Fruit fly (Drosophila melanogaster) whole organism, embryonic: ENCODE data around the gene Gale.

Source experiments
- ATbp ChIP-seq: fragments of 200-800 bp; sonication (Bioruptor generic); optimal IDR thresholded peaks from 2 replicates; lab custom pipeline; 2017; ENCODE audit warnings: missing biosample characterization, mild to moderate bottlenecking, missing genetic modification characterization, missing genetic modification reagents
- CG1024 ChIP-seq: fragments of 200-800 bp; sonication (Bioruptor generic); IDR thresholded peaks from 2 replicates; pipeline ENCODE4 v1.3.6; 2022; ENCODE audit warnings: missing biosample characterization, missing genetic modification characterization
- CG11456 ChIP-seq: fragments of 200-800 bp; sonication (Bioruptor generic); IDR thresholded peaks from 3 replicates; pipeline ENCODE4 v1.3.6; 2022; ENCODE audit warnings: missing biosample characterization, missing genetic modification characterization
- CG11504 ChIP-seq: fragments of 200-800 bp; sonication (Bioruptor generic); optimal IDR thresholded peaks from 3 replicates; lab custom pipeline; 2019; ENCODE audit warnings: missing biosample characterization, mild to moderate bottlenecking, missing genetic modification characterization, moderate library complexity
- CG13624 ChIP-seq: fragments of 200-800 bp; sonication (Bioruptor generic); optimal IDR thresholded peaks from 2 replicates; lab custom pipeline; 2016; ENCODE audit warnings: missing biosample characterization, missing genetic modification characterization
- CG15011 ChIP-seq: fragments of 200-800 bp; sonication (Bioruptor generic); optimal IDR thresholded peaks from 3 replicates; lab custom pipeline; 2018; ENCODE audit warnings: missing biosample characterization, mild to moderate bottlenecking, missing genetic modification characterization
- CG18764 ChIP-seq: fragments of 200-800 bp; sonication (Bioruptor generic); optimal IDR thresholded peaks from 3 replicates; lab custom pipeline; 2016; ENCODE audit warnings: missing biosample characterization, missing genetic modification characterization
- CG3163 ChIP-seq: fragments of 200-800 bp; sonication (Bioruptor generic); optimal IDR thresholded peaks from 3 replicates; lab custom pipeline; 2016; ENCODE audit warnings: missing biosample characterization, missing genetic modification characterization
- CG33557 ChIP-seq: fragments of 200-800 bp; sonication (Bioruptor generic); optimal IDR thresholded peaks from 2 replicates; lab custom pipeline; 2019; ENCODE audit warnings: missing biosample characterization, mild to moderate bottlenecking, missing genetic modification characterization, moderate library complexity
- CG3995 ChIP-seq: fragments of 200-800 bp; sonication (Bioruptor generic); optimal IDR thresholded peaks from 3 replicates; lab custom pipeline; 2016; ENCODE audit warnings: missing biosample characterization, missing genetic modification characterization
- CG4854 ChIP-seq: fragments of 200-800 bp; sonication (Bioruptor generic); optimal IDR thresholded peaks from 2 replicates; lab custom pipeline; 2016; ENCODE audit warnings: missing biosample characterization, missing genetic modification characterization, inconsistent platforms
- CG6272 ChIP-seq: fragments of 200-800 bp; sonication (Bioruptor generic); IDR thresholded peaks from 2 replicates; pipeline ENCODE4 v1.3.6; 2022; ENCODE audit warnings: missing biosample characterization, missing genetic modification characterization
- CG7556 ChIP-seq: fragments of 200-800 bp; sonication (Bioruptor generic); optimal IDR thresholded peaks from 2 replicates; lab custom pipeline; 2017; ENCODE audit warnings: missing biosample characterization, mild to moderate bottlenecking, missing genetic modification characterization
- Camta ChIP-seq: fragments of 200-800 bp; sonication (Bioruptor generic); optimal IDR thresholded peaks from 2 replicates; lab custom pipeline; 2016; ENCODE audit warnings: missing biosample characterization, missing genetic modification characterization
- CkIIα-i1 ChIP-seq: fragments of 200-800 bp; sonication (Bioruptor generic); IDR thresholded peaks from 2 replicates; pipeline ENCODE4 v1.3.6; 2022; ENCODE audit warnings: missing biosample characterization, missing genetic modification characterization
- CoRest ChIP-seq: fragments of 200-800 bp; sonication (Bioruptor generic); optimal IDR thresholded peaks from 3 replicates; lab custom pipeline; 2018; ENCODE audit warnings: missing biosample characterization, mild to moderate bottlenecking, missing genetic modification characterization, moderate library complexity
- Doc3 ChIP-seq: fragments of 200-800 bp; sonication (Bioruptor generic); IDR thresholded peaks from 3 replicates; pipeline ENCODE4 v1.3.6; 2022; ENCODE audit warnings: missing biosample characterization, missing genetic modification characterization; ENCODE audit not compliant: partially characterized antibody
- Hr3 ChIP-seq: fragments of 200-800 bp; sonication (Bioruptor generic); optimal IDR thresholded peaks from 3 replicates; lab custom pipeline; 2016; ENCODE audit warnings: missing biosample characterization, missing genetic modification characterization
- Nf-YB ChIP-seq: fragments of 200-800 bp; sonication (Bioruptor generic); optimal IDR thresholded peaks from 3 replicates; lab custom pipeline; 2019; ENCODE audit warnings: missing biosample characterization, mild to moderate bottlenecking, missing genetic modification characterization, moderate library complexity
- Sin3A ChIP-seq: fragments of >200 bp; optimal IDR thresholded peaks from 2 replicates; lab custom pipeline; 2018
- Sry-β ChIP-seq: fragments of 200-800 bp; sonication (Bioruptor generic); optimal IDR thresholded peaks from 2 replicates; lab custom pipeline; 2018; ENCODE audit warnings: missing biosample characterization, mild to moderate bottlenecking, missing genetic modification characterization, moderate library complexity
- TFAM ChIP-seq: fragments of 200-800 bp; sonication (Bioruptor generic); optimal IDR thresholded peaks from 2 replicates; lab custom pipeline; 2017; ENCODE audit warnings: missing biosample characterization, missing genetic modification characterization, inconsistent platforms
- ap ChIP-seq: fragments of 200-800 bp; sonication (Bioruptor generic); IDR thresholded peaks from 2 replicates; pipeline ENCODE4 v1.3.6; 2022; ENCODE audit warnings: missing biosample characterization, missing genetic modification characterization
- ase ChIP-seq: fragments of 200-800 bp; sonication (Bioruptor generic); IDR thresholded peaks from 3 replicates; pipeline ENCODE4 v1.3.6; 2022; ENCODE audit warnings: missing biosample characterization, missing genetic modification characterization
- cato ChIP-seq: fragments of 200-800 bp; sonication (Bioruptor generic); optimal IDR thresholded peaks from 2 replicates; lab custom pipeline; 2016; ENCODE audit warnings: missing biosample characterization, missing genetic modification characterization, borderline replicate concordance
- cg ChIP-seq: fragments of 200-800 bp; sonication (Bioruptor generic); optimal IDR thresholded peaks from 3 replicates; lab custom pipeline; 2019; ENCODE audit warnings: missing biosample characterization, mild to moderate bottlenecking, missing genetic modification characterization, moderate library complexity
- chinmo ChIP-seq: fragments of 200-800 bp; sonication (Bioruptor generic); IDR thresholded peaks from 4 replicates; pipeline ENCODE4 v1.3.6; 2022; ENCODE audit warnings: missing biosample characterization, missing genetic modification characterization; ENCODE audit not compliant: partially characterized antibody
- croc ChIP-seq: fragments of 200-800 bp; sonication (Bioruptor generic); conservative IDR thresholded peaks from 3 replicates; pipeline ENCODE4 v1.3.6; 2022; ENCODE audit warnings: missing biosample characterization, missing genetic modification characterization
- crol ChIP-seq: fragments of 200-800 bp; sonication (Bioruptor generic); IDR thresholded peaks from 2 replicates; pipeline ENCODE4 v1.3.6; 2022; ENCODE audit warnings: missing biosample characterization, missing genetic modification characterization
- emc ChIP-seq: fragments of 200-800 bp; sonication (Bioruptor generic); optimal IDR thresholded peaks from 2 replicates; lab custom pipeline; 2016; ENCODE audit warnings: missing biosample characterization, missing genetic modification characterization
- gsb-n ChIP-seq: fragments of 200-800 bp; sonication (Bioruptor generic); optimal IDR thresholded peaks from 3 replicates; lab custom pipeline; 2018; ENCODE audit warnings: missing biosample characterization, mild to moderate bottlenecking, missing genetic modification characterization
- hkb ChIP-seq, 2 experiments: fragments of 200-800 bp in 1 of 2; fragments of >200 bp in 1 of 2; sonication (Bioruptor generic) in 1 of 2; IDR thresholded peaks in 1 of 2; optimal IDR thresholded peaks in 1 of 2; 2 replicates each; pipeline versions ENCODE4 v1.3.6 to Lab custom; 2017 to 2022; ENCODE audit warnings: missing biosample characterization in 1 of 2, missing genetic modification characterization in 1 of 2
- insv ChIP-seq, 2 experiments: fragments of 200-800 bp; sonication (Bioruptor generic); optimal IDR thresholded peaks; 3 replicates each; lab custom pipeline; 2016 to 2018; ENCODE audit warnings: missing biosample characterization in 2 of 2, missing genetic modification characterization in 2 of 2
- jing ChIP-seq: fragments of 200-800 bp; sonication (Bioruptor generic); optimal IDR thresholded peaks from 2 replicates; lab custom pipeline; 2018; ENCODE audit warnings: missing biosample characterization, mild to moderate bottlenecking, missing genetic modification characterization
- kah ChIP-seq: fragments of 200-800 bp; sonication (Bioruptor generic); optimal IDR thresholded peaks from 2 replicates; lab custom pipeline; 2018; ENCODE audit warnings: missing biosample characterization, mild to moderate bottlenecking, missing genetic modification characterization
- knrl ChIP-seq: fragments of 200-800 bp; sonication (Bioruptor generic); IDR thresholded peaks from 3 replicates; pipeline ENCODE4 v1.3.6; 2022; ENCODE audit warnings: missing biosample characterization, missing genetic modification characterization; ENCODE audit not compliant: partially characterized antibody
- pb ChIP-seq: fragments of 200-800 bp; sonication (Bioruptor generic); optimal IDR thresholded peaks from 3 replicates; lab custom pipeline; 2016; ENCODE audit warnings: missing biosample characterization, missing genetic modification characterization
- phol ChIP-seq: fragments of 200-800 bp; sonication (Bioruptor generic); optimal IDR thresholded peaks from 3 replicates; lab custom pipeline; 2018; ENCODE audit warnings: missing biosample characterization, mild to moderate bottlenecking, missing genetic modification characterization, moderate library complexity
- psq ChIP-seq: fragments of 200-800 bp; sonication (Bioruptor generic); optimal IDR thresholded peaks from 2 replicates; lab custom pipeline; 2017; ENCODE audit warnings: missing biosample characterization, missing genetic modification characterization
- repo ChIP-seq: fragments of 200-800 bp; sonication (Bioruptor generic); optimal IDR thresholded peaks from 2 replicates; lab custom pipeline; 2016; ENCODE audit warnings: missing biosample characterization, missing genetic modification characterization
- salm ChIP-seq: fragments of 200-800 bp; sonication (Bioruptor generic); optimal IDR thresholded peaks from 2 replicates; lab custom pipeline; 2018; ENCODE audit warnings: missing biosample characterization, mild to moderate bottlenecking, missing genetic modification characterization
- sd ChIP-seq: fragments of 200-800 bp; sonication (Bioruptor generic); optimal IDR thresholded peaks from 3 replicates; lab custom pipeline; 2018; ENCODE audit warnings: missing biosample characterization, mild to moderate bottlenecking, missing genetic modification characterization, moderate library complexity
- sens ChIP-seq: fragments of 200-800 bp; sonication (Bioruptor generic); peaks from one replicate; lab custom pipeline; 2016; ENCODE audit warnings: missing biosample characterization, missing genetic modification characterization
- sisA ChIP-seq: fragments of 200-800 bp; sonication (Bioruptor generic); IDR thresholded peaks from 2 replicates; pipeline ENCODE4 v1.3.6; 2022; ENCODE audit warnings: missing biosample characterization, missing genetic modification characterization
- sr ChIP-seq: fragments of 200-800 bp; sonication (Bioruptor generic); IDR thresholded peaks from 3 replicates; pipeline ENCODE4 v1.3.6; 2022; ENCODE audit warnings: missing biosample characterization, missing genetic modification characterization
- sug ChIP-seq: fragments of 200-800 bp; optimal IDR thresholded peaks from 2 replicates; lab custom pipeline; 2019; ENCODE audit warnings: missing biosample characterization, mild to moderate bottlenecking, missing genetic modification characterization, moderate library complexity
- tgo ChIP-seq: fragments of 200-800 bp; sonication (Bioruptor generic); IDR thresholded peaks from 3 replicates; pipeline ENCODE4 v1.3.6; 2022; ENCODE audit warnings: missing biosample characterization, missing genetic modification characterization
- vfl ChIP-seq: fragments of 200-800 bp; sonication (Bioruptor generic); optimal IDR thresholded peaks from 2 replicates; lab custom pipeline; 2016; ENCODE audit warnings: missing biosample characterization, missing genetic modification characterization

The Gale gene

dm6 chr3L:610765-611164, 37.6 kb upstream of the Gale start (continued):
- TF ChIP-seq CG1024 (GFP tag; lab: Robert Waterston, UW) (0 out of 2 replicates have a peak, but pooled peaks have one; percentile 6), knrl (GFP tag; lab: Robert Waterston, UW) (no peak), CoRest (tag; lab: Kevin White, UChicago) (no peak), kah (GFP tag; lab: Kevin White, UChicago) (no peak), CG7556 (GFP tag; lab: Kevin White, UChicago) (no peak), ATbp (GFP tag; lab: Kevin White, UChicago) (no peak), crol (GFP tag; lab: Robert Waterston, UW) (peak; percentile 75), emc (GFP tag; lab: Kevin White, UChicago) (no peak), sug (tag; lab: Kevin White, UChicago) (no peak), CG11456 (GFP tag; lab: Robert Waterston, UW) (0 out of 3 replicates have a peak, but pooled peaks have one; percentile 15), sr (GFP tag; lab: Robert Waterston, UW) (peak; percentile 91), Sry-β (GFP tag; lab: Kevin White, UChicago) (no peak), tgo (GFP tag; lab: Robert Waterston, UW) (no peak), cato (GFP tag; lab: Kevin White, UChicago) (no peak), cg (GFP tag; lab: Kevin White, UChicago) (no peak), vfl (GFP tag; lab: Kevin White, UChicago) (no peak), jing (no peak), sd (tag; lab: Kevin White, UChicago) (peak; percentile 80), insv (GFP tag; optimal IDR thresholded peaks at IDR 0.05; lab: Kevin White, UChicago) (no peak), CG18764 (GFP tag; lab: Kevin White, UChicago) (no peak), CG15011 (GFP tag; lab: Kevin White, UChicago) (no peak), CG11504 (no peak), CG33557 (GFP tag; lab: Kevin White, UChicago) (no peak), pb (GFP tag; lab: Kevin White, UChicago) (no peak), sens (peak; percentile 45), CG3163 (GFP tag; lab: Kevin White, UChicago) (no peak)

dm6 chr3L:611639-612611, 36.4 kb upstream of the Gale start:
- TF ChIP-seq croc (GFP tag; lab: Robert Waterston, UW) (no peak), TFAM (GFP tag; lab: Kevin White, UChicago) (no peak), CG3995 (GFP tag; lab: Kevin White, UChicago) (peak; percentile 43), CG13624 (GFP tag; lab: Kevin White, UChicago) (peak; percentile 58), gsb-n (tag; lab: Kevin White, UChicago) (peak; percentile 29), CG4854 (GFP tag; lab: Kevin White, UChicago) (peak; percentile 22), Hr3 (GFP tag; lab: Kevin White, UChicago) (peak; percentile 48), sug (tag; lab: Kevin White, UChicago) (peak; percentile 72), chinmo (no peak), ase (peak; percentile 58; the same call in 2 of the 3 replicates), Nf-YB (GFP tag; lab: Kevin White, UChicago) (peak; percentile 32), Camta (GFP tag; lab: Kevin White, UChicago) (peak; percentile 42), Doc3 (no peak), repo (peak; percentile 8), Sin3A (lab: Kevin White, UChicago) (no peak), CG11456 (GFP tag; lab: Robert Waterston, UW) (peak; percentile 89), phol (tag; lab: Kevin White, UChicago) (peak; percentile 64), CkIIα-i1 (GFP tag; lab: Robert Waterston, UW) (0 out of 2 replicates have a peak, but pooled peaks have one; percentile 29), CG6272 (GFP tag; lab: Robert Waterston, UW) (peak; percentile 51), hkb (optimal IDR thresholded peaks at IDR 0.05; lab: Kevin White, UChicago) (no peak), hkb (GFP tag; IDR thresholded peaks at IDR 0.05; lab: Robert Waterston, UW) (peak; percentile 65), ap (peak; percentile 67), sisA (GFP tag; lab: Robert Waterston, UW) (peak; percentile 43), psq (no peak), salm (tag; lab: Kevin White, UChicago) (no peak)
